Fruit fly (Drosophila melanogaster) S2 (cell line): ENCODE measurements around the gene mRpL37.

ENCODE experiments used
- CG8478 ChIP-seq: fragments of >200 bp; optimal IDR thresholded peaks from 2 replicates; lab custom pipeline; 2018
- CTCF ChIP-seq, 2 experiments: fragments of >200 bp; optimal IDR thresholded peaks; 2 replicates each; lab custom pipeline; 2018

DNA sequence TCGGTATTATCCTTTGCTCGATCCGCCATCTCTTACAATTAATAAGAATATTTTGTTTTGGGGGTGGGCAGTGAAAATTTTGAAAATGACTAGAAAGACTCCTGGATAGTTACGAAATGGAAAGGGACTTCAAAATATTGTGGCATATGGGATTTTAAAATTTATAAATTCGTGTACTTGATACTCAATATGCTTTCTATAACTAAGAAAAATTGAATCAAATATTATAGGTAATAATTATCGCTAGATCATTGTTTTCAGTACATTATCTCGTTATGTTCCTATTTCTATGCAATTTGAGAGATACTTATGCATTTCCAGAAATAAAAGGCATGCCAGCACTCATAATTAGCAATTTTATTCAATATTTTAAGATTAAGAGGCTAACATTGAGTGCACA, 28.4 kb downstream of the mRpL37 start, which contains the start of gene CG14691:
- TF ChIP-seq CTCF (optimal IDR thresholded peaks at IDR 0.05; lab: Kevin White, UChicago) (no peak), CG8478 (no peak)
